Fruit fly (Drosophila melanogaster) whole organism, embryonic: ENCODE results near the gene CG34162.

Source experiments
- Adf1 ChIP-seq: fragments of 200-800 bp; sonication (Bioruptor generic); IDR thresholded peaks from 2 replicates; pipeline ENCODE4 v1.3.6; 2022; ENCODE audit warnings: missing biosample characterization, missing genetic modification characterization
- Atf6 ChIP-seq: fragments of 200-800 bp; sonication (Bioruptor generic); IDR thresholded peaks from 2 replicates; pipeline ENCODE4 v1.3.6; 2022; ENCODE audit warnings: missing biosample characterization, missing genetic modification characterization
- Blimp-1 ChIP-seq: fragments of 200-800 bp; sonication (Bioruptor generic); optimal IDR thresholded peaks from 3 replicates; lab custom pipeline; 2018; ENCODE audit warnings: missing biosample characterization, missing genetic modification characterization, mild to moderate bottlenecking, moderate library complexity, missing genetic modification reagents
- Bteb2 ChIP-seq: fragments of 200-800 bp; sonication (Bioruptor generic); optimal IDR thresholded peaks from 2 replicates; lab custom pipeline; 2016; ENCODE audit warnings: missing biosample characterization, missing genetic modification characterization
- CG10321 ChIP-seq: fragments of 200-800 bp; sonication (Bioruptor generic); IDR thresholded peaks from 2 replicates; pipeline ENCODE4 v1.3.6; 2022; ENCODE audit warnings: missing biosample characterization, missing genetic modification characterization
- CG10959 ChIP-seq: fragments of 200-800 bp; sonication (Bioruptor generic); IDR thresholded peaks from 2 replicates; pipeline ENCODE4 v1.3.6; 2022; ENCODE audit warnings: missing biosample characterization, missing genetic modification characterization
- CG11504 ChIP-seq: fragments of 200-800 bp; sonication (Bioruptor generic); optimal IDR thresholded peaks from 3 replicates; lab custom pipeline; 2019; ENCODE audit warnings: missing biosample characterization, mild to moderate bottlenecking, missing genetic modification characterization, moderate library complexity
- CG14441 ChIP-seq: fragments of 200-800 bp; sonication (Bioruptor generic); IDR thresholded peaks from 2 replicates; pipeline ENCODE4 v1.3.6; 2022; ENCODE audit warnings: missing biosample characterization, missing genetic modification characterization
- CG1792 ChIP-seq: fragments of 200-800 bp; sonication (Bioruptor generic); optimal IDR thresholded peaks from 2 replicates; lab custom pipeline; 2016; ENCODE audit warnings: missing biosample characterization, missing genetic modification characterization
- CG1832 ChIP-seq: fragments of 200-800 bp; sonication (Bioruptor generic); optimal IDR thresholded peaks from 2 replicates; lab custom pipeline; 2017; ENCODE audit warnings: missing biosample characterization, mild to moderate bottlenecking, missing genetic modification characterization, inconsistent platforms
- CG18476 ChIP-seq: fragments of 200-800 bp; sonication (Bioruptor generic); optimal IDR thresholded peaks from 2 replicates; lab custom pipeline; 2016; ENCODE audit warnings: missing biosample characterization, mild to moderate bottlenecking, missing genetic modification characterization
- CG2116 ChIP-seq: fragments of 200-800 bp; sonication (Bioruptor generic); optimal IDR thresholded peaks from 3 replicates; lab custom pipeline; 2018; ENCODE audit warnings: missing biosample characterization, mild to moderate bottlenecking, missing genetic modification characterization
- CG4820 ChIP-seq: fragments of 200-800 bp; sonication (Bioruptor generic); optimal IDR thresholded peaks from 3 replicates; lab custom pipeline; 2016; ENCODE audit warnings: missing biosample characterization, missing genetic modification characterization
- CG8924 ChIP-seq: fragments of 200-800 bp; optimal IDR thresholded peaks from 3 replicates; lab custom pipeline; 2019; ENCODE audit warnings: missing biosample characterization, mild to moderate bottlenecking, missing genetic modification characterization, moderate library complexity
- Deaf1 ChIP-seq: fragments of 200-800 bp; optimal IDR thresholded peaks from 3 replicates; lab custom pipeline; 2019; ENCODE audit warnings: missing biosample characterization, mild to moderate bottlenecking, missing genetic modification characterization, moderate library complexity
- Drgx ChIP-seq: fragments of 200-800 bp; sonication (Bioruptor generic); IDR thresholded peaks from 2 replicates; pipeline ENCODE4 v1.3.6; 2022; ENCODE audit warnings: missing biosample characterization, missing genetic modification characterization
- Elba2 ChIP-seq: fragments of 200-800 bp; sonication (Bioruptor generic); optimal IDR thresholded peaks from 3 replicates; lab custom pipeline; 2016; ENCODE audit warnings: missing biosample characterization, missing genetic modification characterization
- Ets65A ChIP-seq: fragments of 200-800 bp; sonication (Bioruptor generic); peaks from one replicate; lab custom pipeline; 2016; ENCODE audit warnings: missing biosample characterization, missing genetic modification characterization
- Lim3 ChIP-seq: fragments of 200-800 bp; sonication (Bioruptor generic); IDR thresholded peaks from 2 replicates; pipeline ENCODE4 v1.3.6; 2022; ENCODE audit warnings: missing biosample characterization, missing genetic modification characterization
- MTF-1 ChIP-seq: fragments of 200-800 bp; sonication (Bioruptor generic); optimal IDR thresholded peaks from 2 replicates; lab custom pipeline; 2018; ENCODE audit warnings: missing biosample characterization, mild to moderate bottlenecking, missing genetic modification characterization, borderline replicate concordance
- Mad ChIP-seq: fragments of 200-800 bp; sonication (Bioruptor generic); optimal IDR thresholded peaks from 2 replicates; lab custom pipeline; 2016; ENCODE audit warnings: missing biosample characterization, missing genetic modification characterization
- Med ChIP-seq: fragments of 200-800 bp; sonication (Bioruptor generic); peaks from one replicate; lab custom pipeline; 2016; ENCODE audit warnings: missing biosample characterization, missing genetic modification characterization, mild to moderate bottlenecking, inconsistent platforms, moderate library complexity
- Optix ChIP-seq: fragments of 200-800 bp; sonication (Bioruptor generic); IDR thresholded peaks from 3 replicates; pipeline ENCODE4 v1.3.6; 2022; ENCODE audit warnings: missing biosample characterization, missing genetic modification characterization
- Rx ChIP-seq: fragments of 200-800 bp; sonication (Bioruptor generic); IDR thresholded peaks from 2 replicates; pipeline ENCODE4 v1.3.6; 2022; ENCODE audit warnings: missing biosample characterization, missing genetic modification characterization
- Sin3A ChIP-seq: fragments of >200 bp; optimal IDR thresholded peaks from 2 replicates; lab custom pipeline; 2018
- Sry-δ ChIP-seq: fragments of 200-800 bp; sonication (Bioruptor generic); optimal IDR thresholded peaks from 2 replicates; lab custom pipeline; 2016; ENCODE audit warnings: missing biosample characterization, missing genetic modification characterization
- YL-1 ChIP-seq: fragments of 200-800 bp; sonication (Bioruptor generic); optimal IDR thresholded peaks from 3 replicates; lab custom pipeline; 2017; ENCODE audit warnings: missing biosample characterization, mild to moderate bottlenecking, missing genetic modification characterization
- ab ChIP-seq: fragments of 200-800 bp; sonication (Bioruptor generic); optimal IDR thresholded peaks from 2 replicates; lab custom pipeline; 2016; ENCODE audit warnings: missing biosample characterization, missing genetic modification characterization
- bab2 ChIP-seq: fragments of 200-800 bp; sonication (Bioruptor generic); optimal IDR thresholded peaks from 2 replicates; lab custom pipeline; 2016; ENCODE audit warnings: missing biosample characterization, missing genetic modification characterization
- ci ChIP-seq: fragments of 200-800 bp; sonication (Bioruptor generic); IDR thresholded peaks from 3 replicates; pipeline ENCODE4 v1.3.6; 2022; ENCODE audit warnings: missing biosample characterization, missing genetic modification characterization
- croc ChIP-seq: fragments of 200-800 bp; sonication (Bioruptor generic); conservative IDR thresholded peaks from 3 replicates; pipeline ENCODE4 v1.3.6; 2022; ENCODE audit warnings: missing biosample characterization, missing genetic modification characterization
- crol ChIP-seq: fragments of 200-800 bp; sonication (Bioruptor generic); IDR thresholded peaks from 2 replicates; pipeline ENCODE4 v1.3.6; 2022; ENCODE audit warnings: missing biosample characterization, missing genetic modification characterization
- fd102C ChIP-seq: fragments of 200-800 bp; sonication (Bioruptor generic); optimal IDR thresholded peaks from 2 replicates; lab custom pipeline; 2018; ENCODE audit warnings: missing biosample characterization, mild to moderate bottlenecking, missing genetic modification characterization, moderate library complexity
- fru ChIP-seq: fragments of >200 bp; optimal IDR thresholded peaks from 2 replicates; lab custom pipeline; 2017
- gsb ChIP-seq: fragments of 200-800 bp; sonication (Bioruptor generic); IDR thresholded peaks from 2 replicates; pipeline ENCODE4 v1.3.6; 2022; ENCODE audit warnings: missing biosample characterization, missing genetic modification characterization
- gsb-n ChIP-seq: fragments of 200-800 bp; sonication (Bioruptor generic); optimal IDR thresholded peaks from 3 replicates; lab custom pipeline; 2018; ENCODE audit warnings: missing biosample characterization, mild to moderate bottlenecking, missing genetic modification characterization
- hb ChIP-seq: fragments of 200-800 bp; sonication (Bioruptor generic); IDR thresholded peaks from 3 replicates; pipeline ENCODE4 v1.3.6; 2022; ENCODE audit warnings: missing biosample characterization, missing genetic modification characterization; ENCODE audit not compliant: partially characterized antibody
- kni ChIP-seq: fragments of 200-800 bp; sonication (Bioruptor generic); optimal IDR thresholded peaks from 3 replicates; lab custom pipeline; 2017; ENCODE audit warnings: mild to moderate bottlenecking, missing biosample characterization, missing genetic modification reagents, missing genetic modification characterization
- lbe ChIP-seq: fragments of 200-800 bp; sonication (Bioruptor generic); optimal IDR thresholded peaks from 2 replicates; lab custom pipeline; 2016; ENCODE audit warnings: missing biosample characterization, mild to moderate bottlenecking, missing genetic modification characterization
- otp ChIP-seq: fragments of 200-800 bp; sonication (Bioruptor generic); IDR thresholded peaks from 3 replicates; pipeline ENCODE4, ENCODE4 v1.3.6; 2022; ENCODE audit warnings: missing biosample characterization, missing genetic modification characterization
- scrt ChIP-seq: fragments of 200-800 bp; sonication (Bioruptor generic); optimal IDR thresholded peaks from 2 replicates; lab custom pipeline; 2018; ENCODE audit warnings: missing biosample characterization, mild to moderate bottlenecking, missing genetic modification characterization, moderate library complexity
- so ChIP-seq: fragments of 200-800 bp; sonication (Bioruptor generic); IDR thresholded peaks from 3 replicates; pipeline ENCODE4 v1.3.6; 2022; ENCODE audit warnings: missing biosample characterization, missing genetic modification characterization
- ttk ChIP-seq: fragments of 200-800 bp; sonication (Bioruptor generic); IDR thresholded peaks from 2 replicates; pipeline ENCODE4 v2.1.2; 2022; ENCODE audit warnings: missing biosample characterization, missing genetic modification characterization
- vfl ChIP-seq: fragments of 200-800 bp; sonication (Bioruptor generic); optimal IDR thresholded peaks from 2 replicates; lab custom pipeline; 2016; ENCODE audit warnings: missing biosample characterization, missing genetic modification characterization
- vvl ChIP-seq: fragments of 200-800 bp; sonication (Bioruptor generic); IDR thresholded peaks from 2 replicates; pipeline ENCODE4 v1.3.6; 2022; ENCODE audit warnings: missing biosample characterization, missing genetic modification characterization

The CG34162 gene

DNA sequence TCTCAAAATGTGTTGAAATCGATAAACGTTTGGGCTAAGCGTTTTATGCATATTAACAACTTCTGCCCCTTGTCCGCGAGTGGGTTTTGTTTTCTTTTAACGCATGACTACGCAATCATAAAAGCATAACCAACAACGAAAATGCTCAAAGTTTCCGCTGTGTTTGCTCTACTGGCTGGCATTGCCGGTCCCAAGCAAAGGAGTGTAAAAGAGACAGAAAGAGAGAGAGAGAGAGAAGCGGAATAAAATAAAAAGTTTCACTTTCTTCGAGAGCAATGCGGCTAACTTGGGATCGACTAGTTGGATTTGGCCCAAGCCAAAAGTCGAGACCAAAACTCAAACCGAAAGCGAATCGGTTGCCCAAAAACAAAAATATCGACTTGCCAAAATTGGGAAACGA is 28.9 kb upstream of the CG34162 start:
- no peak for TF ChIP-seq Rx (GFP tag; lab: Robert Waterston, UW)
- TF ChIP-seq Optix = no peak
- no peak for TF ChIP-seq scrt
- TF ChIP-seq vvl = peak; percentile 21; the same call in 1 of the 2 replicates
- peak; percentile 51 for TF ChIP-seq kni (GFP tag; lab: Kevin White, UChicago)
- TF ChIP-seq Mad (GFP tag; lab: Kevin White, UChicago) = no peak
- peak; percentile 98 for TF ChIP-seq Blimp-1 (GFP tag; lab: Kevin White, UChicago)
- TF ChIP-seq gsb-n (tag; lab: Kevin White, UChicago) = peak; percentile 36

- TF ChIP-seq Ets65A (peak; percentile 4), crol (GFP tag; lab: Robert Waterston, UW) (peak; percentile 68), vvl (0 out of 2 replicates have a peak, but pooled peaks have one; percentile 16), Med (peak; percentile 18), Elba2 (GFP tag; lab: Kevin White, UChicago) (no peak), MTF-1 (no peak), kni (GFP tag; lab: Kevin White, UChicago) (peak; percentile 58), ttk (GFP tag; lab: Robert Waterston, UW) (peak; percentile 13; the same call in 1 of the 2 replicates), Drgx (peak; percentile 71), ci (peak; percentile 48; the same call in 1 of the 3 replicates), Blimp-1 (GFP tag; lab: Kevin White, UChicago) (peak; percentile 93)
Observed at dm6 chr2L:11504896-11505569, 26.6 kb upstream of the CG34162 start.

DNA sequence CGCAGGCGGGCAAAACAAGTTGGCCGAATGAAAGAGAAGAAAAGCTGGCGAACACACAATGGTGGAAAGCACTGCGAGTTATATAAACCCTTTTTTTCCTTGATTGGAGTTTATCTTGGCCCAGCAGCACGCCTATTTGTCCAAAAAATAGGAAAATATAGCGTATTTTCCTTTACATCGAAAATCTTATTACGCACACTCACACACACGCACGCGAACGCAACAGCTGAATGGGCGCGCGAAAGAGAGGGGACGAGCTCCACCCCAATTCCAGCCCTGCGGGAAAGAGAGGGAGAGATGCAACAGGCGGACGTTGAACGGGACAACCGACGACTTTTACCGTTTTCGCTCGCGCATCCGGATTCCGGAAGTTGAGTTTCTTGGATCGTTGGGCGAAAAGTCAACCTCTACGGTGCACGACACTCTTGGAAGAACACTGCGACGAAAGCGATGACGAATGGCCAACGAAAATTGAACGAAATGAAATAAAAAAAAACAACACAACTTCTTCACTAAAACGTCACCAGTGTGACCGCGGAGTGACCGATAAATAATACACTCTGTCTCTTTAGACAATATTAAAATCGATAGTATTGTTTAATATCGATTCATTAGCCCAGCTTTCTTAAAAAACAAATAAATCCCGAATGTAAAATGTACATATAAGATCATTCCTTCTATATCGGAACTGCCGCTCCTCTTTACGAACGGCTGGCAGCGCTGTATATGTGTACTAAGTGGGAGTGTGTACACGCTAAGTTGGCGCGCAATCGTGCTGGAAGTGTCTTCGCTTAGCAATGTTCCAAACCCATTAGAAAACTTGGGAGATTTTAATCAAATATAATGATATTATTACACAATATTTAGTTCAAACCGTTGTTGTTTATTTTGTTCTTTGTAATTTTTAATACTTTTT is 14.8 kb upstream of the CG34162 start, which contains the start of the genes Dlg5 and CG4970:
Dlg5 (minus strand) TSS at position 556 of the 916 bp plus-strand sequence.
CG4970 (plus strand) TSS at position 866 of the 916 bp plus-strand sequence.
- no peak for TF ChIP-seq vfl (GFP tag; lab: Kevin White, UChicago)
- TF ChIP-seq ab = no peak
- no peak for TF ChIP-seq CG18476 (GFP tag; lab: Kevin White, UChicago)
- TF ChIP-seq so (GFP tag; lab: Robert Waterston, UW) = no peak
- TF ChIP-seq CG10959 (GFP tag; lab: Robert Waterston, UW) = no peak
- TF ChIP-seq CG14441 = no peak
- no peak for TF ChIP-seq CG4820
- no peak for TF ChIP-seq CG1792 (GFP tag; lab: Kevin White, UChicago)
- TF ChIP-seq fd102C (GFP tag; lab: Kevin White, UChicago) = no peak
- TF ChIP-seq Drgx = peak; percentile 14; the same call in 1 of the 2 replicates
- TF ChIP-seq croc (GFP tag; lab: Robert Waterston, UW) = no peak
- TF ChIP-seq Sry-δ (GFP tag; lab: Kevin White, UChicago) = peak; percentile 78
- no peak for TF ChIP-seq CG8924 (tag; lab: Kevin White, UChicago)
- TF ChIP-seq Lim3 = no peak
- TF ChIP-seq Med = peak; percentile 51
- TF ChIP-seq CG10321 (GFP tag; lab: Robert Waterston, UW) = peak; percentile 72
- TF ChIP-seq hb (GFP tag; lab: Robert Waterston, UW) = 0 out of 3 replicates have a peak, but pooled peaks have one; percentile 72
- TF ChIP-seq CG2116 (GFP tag; lab: Kevin White, UChicago) = peak; percentile 78
- no peak for TF ChIP-seq otp (GFP tag; lab: Robert Waterston, UW)
- no peak for TF ChIP-seq Atf6 (GFP tag; lab: Robert Waterston, UW)
- no peak for TF ChIP-seq Adf1 (GFP tag; lab: Robert Waterston, UW)
- TF ChIP-seq Optix = no peak
- peak; percentile 85 for TF ChIP-seq YL-1 (GFP tag; lab: Kevin White, UChicago)
- TF ChIP-seq CG1832 (GFP tag; lab: Kevin White, UChicago) = peak; percentile 95
- peak; percentile 2 for TF ChIP-seq Bteb2 (GFP tag; lab: Kevin White, UChicago)
- peak; percentile 10 for TF ChIP-seq Deaf1 (tag; lab: Kevin White, UChicago)
- TF ChIP-seq fru (lab: Kevin White, UChicago) = no peak
- TF ChIP-seq Elba2 (GFP tag; lab: Kevin White, UChicago) = peak; percentile 63
- TF ChIP-seq MTF-1 = no peak
- no peak for TF ChIP-seq bab2 (GFP tag; lab: Kevin White, UChicago)
- no peak for TF ChIP-seq gsb (GFP tag; lab: Robert Waterston, UW)
- no peak for TF ChIP-seq lbe (GFP tag; lab: Kevin White, UChicago)
- TF ChIP-seq Sin3A (lab: Kevin White, UChicago) = peak; percentile 56
- no peak for TF ChIP-seq CG11504 (tag; lab: Kevin White, UChicago)
